Worm (Caenorhabditis elegans) whole organism, young adult: Measurements from ENCODE around the gene lron-14.

Experiments
- B0035.1 ChIP-seq: sonication (generic microtip); optimal IDR thresholded peaks from 2 replicates; lab custom pipeline; 2016; ENCODE audit warnings: missing genetic modification characterization, mild to moderate bottlenecking, missing compliant biosample characterization, missing genotype, missing genetic modification reagents
- B0336.3 ChIP-seq: fragments of 200-800 bp; sonication (Bioruptor generic); IDR thresholded peaks from 2 replicates; pipeline ENCODE4 v1.3.6; 2022; ENCODE audit warnings: missing genetic modification characterization, missing compliant biosample characterization
- C06A6.2 ChIP-seq: fragments of 200-800 bp; sonication (Bioruptor generic); conservative IDR thresholded peaks from 2 replicates; pipeline ENCODE4 v1.3.6; 2022; ENCODE audit warnings: missing genetic modification characterization, missing compliant biosample characterization
- C17E4.6 ChIP-seq: fragments of 200-800 bp; sonication (Bioruptor generic); IDR thresholded peaks from 2 replicates; pipeline ENCODE4 v1.3.6; 2022; ENCODE audit warnings: missing genetic modification reagents, missing genetic modification characterization, missing compliant biosample characterization
- F52B5.7 ChIP-seq: sonication (generic microtip); optimal IDR thresholded peaks from 2 replicates; lab custom pipeline; 2016; ENCODE audit warnings: mild to moderate bottlenecking, missing genetic modification characterization, missing compliant biosample characterization
- F57C9.4 ChIP-seq: sonication (generic microtip); optimal IDR thresholded peaks from 2 replicates; lab custom pipeline; 2017; ENCODE audit warnings: mild to moderate bottlenecking, missing genetic modification characterization, missing compliant biosample characterization
- T07F8.4 ChIP-seq: sonication (generic microtip); optimal IDR thresholded peaks from 2 replicates; lab custom pipeline; 2016; ENCODE audit warnings: mild to moderate bottlenecking, missing genetic modification characterization, moderate library complexity, missing compliant biosample characterization
- Y53G8AR.9 ChIP-seq: fragments of 200-800 bp; sonication (Bioruptor generic); conservative IDR thresholded peaks from 2 replicates; pipeline ENCODE4 v1.3.6; 2022; ENCODE audit warnings: missing genetic modification reagents, missing genetic modification characterization, missing compliant biosample characterization
- Y56A3A.18 ChIP-seq: fragments of 200-800 bp; sonication (Bioruptor generic); IDR thresholded peaks from 2 replicates; pipeline ENCODE4 v1.3.6; 2022; ENCODE audit warnings: missing genetic modification reagents, missing genetic modification characterization, missing compliant biosample characterization
- Y67H2A.10 ChIP-seq: fragments of 200-800 bp; sonication (Bioruptor generic); conservative IDR thresholded peaks from 2 replicates; pipeline ENCODE4 v1.3.6; 2022; ENCODE audit warnings: missing genetic modification reagents, missing genetic modification characterization, missing compliant biosample characterization
- atf-7 ChIP-seq: sonication (generic microtip); optimal IDR thresholded peaks from 2 replicates; lab custom pipeline; 2017; ENCODE audit warnings: mild to moderate bottlenecking, missing genetic modification characterization, missing compliant biosample characterization
- attf-5 ChIP-seq: fragments of 200-800 bp; sonication (Bioruptor generic); optimal IDR thresholded peaks from 2 replicates; lab custom pipeline; 2018; ENCODE audit warnings: mild to moderate bottlenecking, missing genetic modification characterization, missing compliant biosample characterization
- cebp-1 ChIP-seq, 2 experiments: fragments of 200-800 bp in 1 of 2; sonication (Bioruptor generic) in 1 of 2; sonication (generic microtip) in 1 of 2; IDR thresholded peaks in 1 of 2; optimal IDR thresholded peaks in 1 of 2; 2 replicates each; pipeline versions ENCODE4 v1.3.6 to Lab custom; 2017 to 2022; ENCODE audit warnings: missing compliant biosample characterization in 2 of 2, missing genetic modification characterization in 2 of 2, mild to moderate bottlenecking in 1 of 2, missing genetic modification reagents in 1 of 2, moderate library complexity in 1 of 2
- cebp-2 ChIP-seq: fragments of 200-800 bp; sonication (Bioruptor generic); IDR thresholded peaks from 2 replicates; pipeline ENCODE4 v1.3.6; 2022; ENCODE audit warnings: missing genetic modification characterization, missing compliant biosample characterization
- ceh-100 ChIP-seq: fragments of 200-800 bp; sonication (Bioruptor generic); IDR thresholded peaks from 2 replicates; pipeline ENCODE4 v1.3.6; 2022; ENCODE audit warnings: missing genetic modification reagents, missing genetic modification characterization, missing compliant biosample characterization
- ceh-91 ChIP-seq: fragments of 200-800 bp; sonication (Bioruptor generic); IDR thresholded peaks from 2 replicates; pipeline ENCODE4 v1.3.6; 2022; ENCODE audit warnings: missing genetic modification reagents, missing genetic modification characterization, missing compliant biosample characterization
- dox-1 ChIP-seq: fragments of 200-800 bp; sonication (Bioruptor generic); IDR thresholded peaks from 2 replicates; pipeline ENCODE4 v1.3.6; 2022; ENCODE audit warnings: missing genetic modification reagents, missing genetic modification characterization, missing compliant biosample characterization
- dpl-1 ChIP-seq: fragments of 150-350 bp; optimal IDR thresholded peaks from 2 replicates; lab custom pipeline; 2014; ENCODE audit warnings: missing biosample characterization, missing genetic modification reagents, missing genetic modification characterization
- egl-44 ChIP-seq: fragments of 200-800 bp; sonication (Bioruptor generic); IDR thresholded peaks from 2 replicates; pipeline ENCODE4 v1.3.6; 2022; ENCODE audit warnings: missing genetic modification reagents, missing genetic modification characterization, missing compliant biosample characterization
- ekl-4 ChIP-seq: fragments of 200-800 bp; sonication (Bioruptor generic); IDR thresholded peaks from 2 replicates; pipeline ENCODE4 v1.3.6; 2022; ENCODE audit warnings: missing genetic modification reagents, missing genetic modification characterization, missing compliant biosample characterization
- let-607 ChIP-seq, 2 experiments: fragments of 200-800 bp in 1 of 2; sonication (Bioruptor generic) in 1 of 2; sonication (generic microtip) in 1 of 2; optimal IDR thresholded peaks; 2 replicates each; lab custom pipeline; 2016 to 2018; ENCODE audit warnings: mild to moderate bottlenecking in 2 of 2, missing compliant biosample characterization in 2 of 2, missing genetic modification characterization in 2 of 2, moderate library complexity in 2 of 2, missing genotype in 1 of 2
- lin-40 ChIP-seq: sonication (generic microtip); optimal IDR thresholded peaks from 2 replicates; lab custom pipeline; 2016; ENCODE audit warnings: missing genetic modification characterization, mild to moderate bottlenecking, missing compliant biosample characterization, missing genotype, missing genetic modification reagents
- lin-54 ChIP-seq: fragments of 200-800 bp; sonication (Bioruptor generic); optimal IDR thresholded peaks from 2 replicates; lab custom pipeline; 2018; ENCODE audit warnings: mild to moderate bottlenecking, missing genetic modification characterization, missing compliant biosample characterization
- madf-10 ChIP-seq: sonication (generic microtip); optimal IDR thresholded peaks from 2 replicates; lab custom pipeline; 2016; ENCODE audit warnings: mild to moderate bottlenecking, missing genetic modification characterization, missing compliant biosample characterization
- mel-28 ChIP-seq: sonication (generic microtip); optimal IDR thresholded peaks from 2 replicates; lab custom pipeline; 2016; ENCODE audit warnings: borderline replicate concordance, mild to moderate bottlenecking, missing genetic modification characterization, missing compliant biosample characterization
- nfya-2 ChIP-seq: fragments of 200-800 bp; sonication (Bioruptor generic); IDR thresholded peaks from 2 replicates; pipeline ENCODE4 v1.3.6; 2022; ENCODE audit warnings: missing genetic modification reagents, missing genetic modification characterization, missing compliant biosample characterization
- nfyb-1 ChIP-seq: fragments of 200-800 bp; sonication (Bioruptor generic); IDR thresholded peaks from 2 replicates; pipeline ENCODE4 v1.3.6; 2022; ENCODE audit warnings: missing genetic modification reagents, missing genetic modification characterization, missing compliant biosample characterization
- nhr-80 ChIP-seq: sonication (generic microtip); optimal IDR thresholded peaks from 2 replicates; lab custom pipeline; 2016; ENCODE audit warnings: missing genetic modification characterization, missing compliant biosample characterization
- nhr-90 ChIP-seq: sonication (generic microtip); optimal IDR thresholded peaks from 2 replicates; lab custom pipeline; 2016; ENCODE audit warnings: missing genotype, mild to moderate bottlenecking, missing genetic modification characterization, missing compliant biosample characterization
- snpc-4 ChIP-seq, 5 experiments: fragments of 150-350 bp in 1 of 5; sonication (generic microtip) in 4 of 5; optimal IDR thresholded peaks; 2 replicates each; lab custom pipeline; 2014 to 2018; ENCODE audit warnings: missing genetic modification characterization in 5 of 5, missing biosample characterization in 3 of 5, antibody characterized with exemption in 2 of 5, mild to moderate bottlenecking in 2 of 5, missing compliant biosample characterization in 2 of 5, missing genotype in 2 of 5, moderate library complexity in 2 of 5, missing genetic modification reagents in 1 of 5
- tbp1 ChIP-seq: fragments of 200-800 bp; sonication (Bioruptor generic); optimal IDR thresholded peaks from 2 replicates; lab custom pipeline; 2018; ENCODE audit warnings: mild to moderate bottlenecking, missing genetic modification characterization, missing compliant biosample characterization
- ztf-22 ChIP-seq: fragments of 200-800 bp; sonication (Bioruptor generic); optimal IDR thresholded peaks from 2 replicates; lab custom pipeline; 2018; ENCODE audit warnings: mild to moderate bottlenecking, missing genetic modification characterization, moderate library complexity, missing compliant biosample characterization
- ztf-26 ChIP-seq: sonication (generic microtip); optimal IDR thresholded peaks from 2 replicates; lab custom pipeline; 2017; ENCODE audit warnings: missing genetic modification characterization, missing compliant biosample characterization
- ztf-6 ChIP-seq: fragments of 200-800 bp; sonication (Bioruptor generic); IDR thresholded peaks from 2 replicates; pipeline ENCODE4 v1.3.6; 2022; ENCODE audit warnings: missing genetic modification reagents, missing genetic modification characterization, missing compliant biosample characterization

Gene lron-14

ce11 chrIV:9530768-9531167, 35.6 kb downstream of the lron-14 start (continued):
- TF ChIP-seq Y67H2A.10 (GFP tag; lab: Robert Waterston, UW), result no peak
- peak; percentile 6 for TF ChIP-seq ztf-26 (tag; lab: Kevin White, UChicago)

ce11 chrIV:9529647-9530046, 36.8 kb downstream of the lron-14 start, which contains the start of gene elo-7:
elo-7 (plus strand) TSS chrIV:9529947.
- TF ChIP-seq let-607 (tag; optimal IDR thresholded peaks at IDR 0.05; lab: Kevin White, UChicago), result no peak
- no peak for TF ChIP-seq T07F8.4

- peak; percentile 34 for TF ChIP-seq nhr-80 (tag; lab: Kevin White, UChicago)
- no peak for TF ChIP-seq Y56A3A.18 (GFP tag; lab: Robert Waterston, UW)
- TF ChIP-seq ekl-4, result 0 out of 2 replicates have a peak, but pooled peaks have one; percentile 12
These were observed 39.4 kb downstream of the lron-14 start for ce11 chrIV:9527002-9527401.

ce11 chrIV:9525682-9526416, 40.6 kb downstream of the lron-14 start, which contains the start of gene elo-1:
elo-1 (plus strand) TSS chrIV:9526366.
- peak; percentile 67 for TF ChIP-seq dox-1 (GFP tag; lab: Robert Waterston, UW)
- TF ChIP-seq madf-10 (tag; lab: Kevin White, UChicago), result peak; percentile 14
- TF ChIP-seq B0035.1 (tag; lab: Kevin White, UChicago), result no peak
- peak; percentile 44; the same call in 1 of the 2 replicates for TF ChIP-seq B0336.3 (GFP tag; lab: Robert Waterston, UW)
- TF ChIP-seq lin-54 (GFP tag; lab: Kevin White, UChicago), result peak; percentile 29
- TF ChIP-seq dpl-1, result no peak
- peak; percentile 51 for TF ChIP-seq lin-40 (tag; lab: Kevin White, UChicago)
- TF ChIP-seq nfya-2, result no peak
- TF ChIP-seq cebp-1 (GFP tag; IDR thresholded peaks at IDR 0.05; lab: Robert Waterston, UW), result no peak
- peak; percentile 41 for TF ChIP-seq cebp-1 (tag; optimal IDR thresholded peaks at IDR 0.05; lab: Kevin White, UChicago)
- TF ChIP-seq egl-44 (GFP tag; lab: Robert Waterston, UW), result 0 out of 2 replicates have a peak, but pooled peaks have one; percentile 61
- peak; percentile 5 for TF ChIP-seq nhr-90 (tag; lab: Kevin White, UChicago)
- TF ChIP-seq Y53G8AR.9 (GFP tag; lab: Robert Waterston, UW), result 0 out of 2 replicates have a peak, but pooled peaks have one; percentile 13
- no peak for TF ChIP-seq C17E4.6 (GFP tag; lab: Robert Waterston, UW)
- TF ChIP-seq ceh-100 (GFP tag; lab: Robert Waterston, UW), result no peak
- peak in 1 of 2 experiments; percentile 8 for TF ChIP-seq let-607 (tag; optimal IDR thresholded peaks at IDR 0.05; lab: Kevin White, UChicago)
- 0 out of 2 replicates have a peak, but pooled peaks have one; percentile 52 for TF ChIP-seq C06A6.2 (GFP tag; lab: Robert Waterston, UW)
- peak; percentile 15 for TF ChIP-seq ztf-22 (GFP tag; lab: Kevin White, UChicago)
- TF ChIP-seq snpc-4 (GFP tag; optimal IDR thresholded peaks at IDR 0.05; lab: Kevin White, UChicago), result no peak
- peak in 1 of 4 experiments; percentile 26 for TF ChIP-seq snpc-4 (tag; optimal IDR thresholded peaks at IDR 0.05; lab: Kevin White, UChicago)
- TF ChIP-seq ztf-6, result no peak
- TF ChIP-seq tbp1, result peak; percentile 2
- TF ChIP-seq nhr-80 (tag; lab: Kevin White, UChicago), result peak; percentile 98
- TF ChIP-seq F57C9.4 (tag; lab: Kevin White, UChicago), result no peak
- no peak for TF ChIP-seq F52B5.7 (tag; lab: Kevin White, UChicago)
- TF ChIP-seq cebp-2 (GFP tag; lab: Robert Waterston, UW), result no peak
- no peak for TF ChIP-seq ceh-91 (GFP tag; lab: Robert Waterston, UW)
- no peak for TF ChIP-seq mel-28 (tag; lab: Kevin White, UChicago)
- TF ChIP-seq attf-5 (GFP tag; lab: Kevin White, UChicago), result peak; percentile 41
- peak; percentile 62; the same call in 1 of the 2 replicates for TF ChIP-seq nfyb-1 (GFP tag; lab: Robert Waterston, UW)
- peak; percentile 1 for TF ChIP-seq atf-7
